Worm (Caenorhabditis elegans): Measurements from ENCODE around the gene Y39A1A.2.

The Y39A1A.2 gene

ce11 chrIII:10628360-10628759 lies 25.0 kb upstream of the Y39A1A.2 start:
- no peak for TF ChIP-seq unc-62 (GFP tag; optimal IDR thresholded peaks at IDR 0.05)

DNA sequence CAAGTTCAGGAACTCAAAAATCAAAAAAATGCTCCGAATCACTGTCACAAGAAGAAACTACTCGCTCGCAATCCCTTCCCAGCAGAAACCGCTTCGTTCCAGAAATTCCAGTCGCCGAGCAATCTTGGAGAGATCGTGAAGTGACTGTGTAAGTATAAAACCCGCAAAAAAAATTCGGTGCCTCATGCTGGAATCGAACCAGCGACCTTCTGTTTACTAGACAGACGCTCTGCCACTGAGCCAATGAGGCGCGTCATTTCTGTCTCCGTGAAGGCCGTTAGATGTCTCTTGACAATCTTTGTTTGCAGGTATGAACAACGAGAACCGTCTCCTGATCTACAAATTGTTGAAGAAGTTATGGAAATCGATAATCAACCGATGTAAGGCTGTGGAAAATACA lies 21.2 kb upstream of the Y39A1A.2 start:
- no peak for TF ChIP-seq unc-62 (GFP tag; optimal IDR thresholded peaks at IDR 0.05)

DNA sequence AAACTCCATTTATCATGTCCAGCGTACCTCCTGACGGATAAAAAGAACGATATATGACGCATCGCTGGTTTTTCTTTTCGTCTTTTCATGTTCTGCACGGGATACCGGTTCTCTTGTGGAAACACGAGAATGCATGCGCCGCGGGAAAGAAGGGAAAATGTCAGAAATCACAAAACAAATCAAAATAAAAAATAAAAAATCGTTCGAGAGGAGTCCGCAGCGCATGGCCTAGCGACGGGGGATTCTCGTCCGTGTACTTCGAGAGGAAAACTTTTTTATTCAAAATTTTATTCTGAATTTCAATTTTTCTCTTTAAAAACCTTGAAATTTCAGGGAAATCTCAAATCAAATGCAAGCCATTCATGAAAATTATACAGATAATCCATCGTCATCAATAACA lies 17.8 kb upstream of the Y39A1A.2 start, which contains the start of the genes lron-10 and hpr-9:
TSS of gene lron-10 (minus strand) at position 162 of the 400 bp plus-strand sequence.
TSS of gene hpr-9 (plus strand) at position 344 of the 400 bp plus-strand sequence.
- no peak for TF ChIP-seq unc-62 (GFP tag; optimal IDR thresholded peaks at IDR 0.05)

- no peak for TF ChIP-seq unc-62 (GFP tag; optimal IDR thresholded peaks at IDR 0.05)
Observed at ce11 chrIII:10615166-10615565, 11.8 kb upstream of the Y39A1A.2 start, which contains the start of gene mrpl-22. Gene mrpl-22, plus strand, starts transcription at chrIII:10615466.

DNA sequence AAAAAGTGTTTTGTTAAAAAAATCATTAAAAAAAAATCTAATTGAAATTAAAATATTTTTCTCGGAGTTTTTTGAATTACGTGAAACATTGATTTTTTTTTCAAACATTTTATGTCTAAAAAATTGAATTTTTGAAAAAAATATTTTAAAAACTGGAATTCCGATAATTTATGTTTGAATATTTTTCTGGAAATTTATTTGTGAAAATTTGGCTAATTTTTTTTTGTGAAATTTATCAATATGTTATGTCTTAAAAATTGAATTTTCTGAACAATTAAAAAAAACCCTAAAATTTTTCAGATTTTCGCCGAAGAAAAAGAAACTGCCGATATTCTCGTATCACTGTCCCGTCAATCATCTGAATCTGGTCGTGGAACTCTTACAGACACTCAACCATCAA lies 9.0 kb upstream of the Y39A1A.2 start, which contains the start of gene Y39A1A.24:
TSS of gene Y39A1A.24 (plus strand) at position 301 of the 400 bp plus-strand sequence.
- no peak for TF ChIP-seq unc-62 (GFP tag; optimal IDR thresholded peaks at IDR 0.05)

- no peak for TF ChIP-seq unc-62 (GFP tag; optimal IDR thresholded peaks at IDR 0.05)
Observed at ce11 chrIII:10608161-10608560, 4.8 kb upstream of the Y39A1A.2 start.

DNA sequence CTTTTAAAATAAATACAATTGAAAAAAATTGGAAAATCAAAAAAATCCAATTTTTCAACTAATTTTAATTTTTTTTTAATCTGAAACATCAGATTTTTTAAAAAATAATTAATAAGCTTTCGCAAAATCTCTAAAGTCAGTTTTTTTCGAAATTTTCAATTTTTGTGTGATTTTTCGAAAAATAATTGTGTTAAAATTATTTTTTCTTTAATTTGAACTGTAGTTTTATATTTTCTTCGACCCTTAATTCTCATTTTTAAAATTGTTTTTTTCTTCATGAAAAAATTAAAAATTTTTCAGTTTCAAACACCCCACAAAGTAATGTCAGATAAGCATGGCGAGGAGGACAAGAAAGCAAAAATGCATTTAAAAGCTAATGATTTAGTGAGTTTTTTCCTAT lies 1.7 kb upstream of the Y39A1A.2 start, which contains the start of gene rabx-5:
TSS of gene rabx-5 (plus strand) at position 301 of the 400 bp plus-strand sequence.
- no peak for TF ChIP-seq unc-62 (GFP tag; optimal IDR thresholded peaks at IDR 0.05)

ce11 chrIII:10604325-10604724 lies 959 bp upstream of the Y39A1A.2 start:
- TF ChIP-seq unc-62 (GFP tag; optimal IDR thresholded peaks at IDR 0.05), result no peak

ce11 chrIII:10600894-10601293 lies 2.5 kb downstream of the Y39A1A.2 start:
- TF ChIP-seq unc-62 (GFP tag; optimal IDR thresholded peaks at IDR 0.05), result no peak

- no peak for TF ChIP-seq unc-62 (GFP tag; optimal IDR thresholded peaks at IDR 0.05)
Observed at ce11 chrIII:10600138-10600626, 3.2 kb downstream of the Y39A1A.2 start, which contains the start of gene epg-6. Gene epg-6, minus strand, starts transcription at chrIII:10600188.

DNA sequence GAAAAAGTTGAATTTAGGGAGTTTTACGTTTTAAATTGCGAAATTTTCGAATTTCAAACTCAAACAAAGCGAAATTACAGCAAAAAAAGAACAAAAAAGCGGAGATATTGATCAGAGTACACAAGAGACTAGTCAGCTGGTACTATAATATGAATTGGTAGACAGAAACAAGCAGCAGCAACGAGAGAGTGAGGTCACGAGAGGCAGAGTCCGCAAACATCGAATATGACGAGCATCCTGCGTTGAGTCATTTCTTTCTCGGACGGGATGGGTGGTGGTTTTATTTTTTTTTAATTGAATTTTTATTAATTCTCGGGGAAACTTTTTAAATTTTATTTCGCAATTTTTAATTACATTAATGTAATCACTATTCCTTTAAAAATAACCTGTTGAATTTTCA lies 3.7 kb downstream of the Y39A1A.2 start:
- no peak for TF ChIP-seq unc-62 (GFP tag; optimal IDR thresholded peaks at IDR 0.05)

ce11 chrIII:10596387-10596786 lies 7.0 kb downstream of the Y39A1A.2 start, which contains the start of gene Y39A1A.3:
Gene Y39A1A.3, minus strand, starts transcription at chrIII:10596487.
- TF ChIP-seq unc-62 (GFP tag; optimal IDR thresholded peaks at IDR 0.05), result no peak

- TF ChIP-seq unc-62 (GFP tag; optimal IDR thresholded peaks at IDR 0.05), result no peak
Observed at ce11 chrIII:10595066-10595465, 8.3 kb downstream of the Y39A1A.2 start, which contains the start of gene Y45F3A.9. Gene Y45F3A.9, minus strand, starts transcription at chrIII:10595166.

DNA sequence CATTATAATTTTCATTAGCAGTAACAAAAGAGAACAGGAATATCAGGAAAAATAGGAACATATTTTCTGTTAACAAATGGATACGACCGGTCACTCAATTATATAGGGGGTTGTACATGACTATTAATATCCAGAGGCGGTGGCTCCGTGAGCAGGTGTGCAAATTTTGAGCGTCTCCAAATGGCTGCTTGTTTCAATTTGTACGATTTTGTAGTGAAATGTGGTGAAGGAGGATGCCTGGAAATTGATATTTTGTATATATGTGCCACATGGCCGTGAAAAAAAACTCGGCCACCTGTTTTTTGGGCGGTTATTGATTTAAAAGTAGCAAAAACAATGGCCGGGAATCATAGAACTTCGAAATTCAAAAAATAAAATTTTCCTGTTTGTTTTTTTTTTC lies 10.6 kb downstream of the Y39A1A.2 start, which contains the start of gene Y45F3A.8:
TSS of gene Y45F3A.8 (minus strand) at position 101 of the 400 bp plus-strand sequence.
- no peak for TF ChIP-seq unc-62 (GFP tag; optimal IDR thresholded peaks at IDR 0.05)

DNA sequence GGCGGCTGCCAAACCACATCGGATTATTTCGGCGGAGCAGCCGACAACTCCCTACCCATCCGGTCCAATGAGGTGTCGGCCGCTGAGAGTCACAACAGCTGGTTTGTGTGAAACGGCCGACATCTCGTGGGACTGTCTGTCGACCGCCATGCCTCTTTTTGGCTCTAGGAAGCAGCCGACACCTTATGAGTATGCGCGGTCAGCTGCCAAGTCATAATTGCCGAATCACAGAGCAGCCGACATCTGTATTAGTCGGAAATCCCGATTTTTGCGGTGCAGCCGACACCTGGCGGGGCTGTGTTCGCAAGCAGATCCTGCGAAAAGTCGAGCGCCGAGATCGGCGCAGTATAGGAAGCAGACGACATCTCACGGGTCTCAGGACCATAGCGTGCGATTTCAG lies 11.3 kb downstream of the Y39A1A.2 start:
- TF ChIP-seq unc-62 (GFP tag; optimal IDR thresholded peaks at IDR 0.05), result no peak

- TF ChIP-seq unc-62 (GFP tag; optimal IDR thresholded peaks at IDR 0.05), result no peak
Observed at ce11 chrIII:10586243-10586642, 17.1 kb downstream of the Y39A1A.2 start, which contains the start of gene Y45F3A.5. Gene Y45F3A.5, minus strand, starts transcription at chrIII:10586343.

DNA sequence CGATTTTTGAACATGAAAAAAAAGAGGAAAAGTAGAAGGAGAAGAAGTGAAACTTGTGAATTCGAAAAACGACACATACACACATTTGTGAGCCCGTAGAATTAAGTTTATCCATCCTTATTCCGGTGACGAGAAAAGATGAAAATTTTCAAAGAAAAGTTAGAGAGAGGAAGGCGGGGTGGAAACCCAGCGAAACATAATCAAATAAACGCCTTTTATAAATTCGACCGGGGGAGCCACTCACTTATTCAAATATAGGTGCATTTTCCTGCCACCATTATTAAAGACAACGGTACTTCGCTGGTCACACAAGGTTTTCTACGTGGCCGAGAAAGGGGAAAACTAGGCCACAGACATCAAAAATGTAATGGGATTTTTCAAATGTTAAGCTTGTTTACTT lies 19.9 kb downstream of the Y39A1A.2 start:
- no peak for TF ChIP-seq unc-62 (GFP tag; optimal IDR thresholded peaks at IDR 0.05)

All from whole organism, dauer.